Fruit fly (Drosophila melanogaster) whole organism, embryonic: ENCODE results near the gene Tango1.

Source experiments
- Antp ChIP-seq: fragments of 200-800 bp; sonication (Bioruptor generic); optimal IDR thresholded peaks from 3 replicates; lab custom pipeline; 2016; ENCODE audit warnings: missing biosample characterization, missing genetic modification characterization
- Bdp1 ChIP-seq: fragments of 200-800 bp; sonication (Bioruptor generic); optimal IDR thresholded peaks from 3 replicates; lab custom pipeline; 2016; ENCODE audit warnings: missing biosample characterization, missing genetic modification characterization
- CG11456 ChIP-seq: fragments of 200-800 bp; sonication (Bioruptor generic); IDR thresholded peaks from 3 replicates; pipeline ENCODE4 v1.3.6; 2022; ENCODE audit warnings: missing biosample characterization, missing genetic modification characterization
- CG11560 ChIP-seq: fragments of 200-800 bp; sonication (Bioruptor generic); IDR thresholded peaks from 3 replicates; pipeline ENCODE4 v1.3.6; 2022; ENCODE audit warnings: missing biosample characterization, missing genetic modification characterization
- CG11696 ChIP-seq: fragments of 200-800 bp; sonication (Bioruptor generic); IDR thresholded peaks from 2 replicates; pipeline ENCODE4 v1.3.6; 2022; ENCODE audit warnings: missing biosample characterization, missing genetic modification characterization
- CG11723 ChIP-seq: fragments of 200-800 bp; sonication (Bioruptor generic); optimal IDR thresholded peaks from 2 replicates; lab custom pipeline; 2017; ENCODE audit warnings: missing biosample characterization, mild to moderate bottlenecking, missing genetic modification characterization
- CG12219 ChIP-seq: fragments of 200-800 bp; sonication (Bioruptor generic); optimal IDR thresholded peaks from 3 replicates; lab custom pipeline; 2018; ENCODE audit warnings: missing biosample characterization, mild to moderate bottlenecking, missing genetic modification characterization
- CG12391 ChIP-seq: fragments of 200-800 bp; sonication (Bioruptor generic); optimal IDR thresholded peaks from 3 replicates; lab custom pipeline; 2018; ENCODE audit warnings: missing biosample characterization, mild to moderate bottlenecking, missing genetic modification characterization, moderate library complexity
- CG12659 ChIP-seq: fragments of 200-800 bp; sonication (Bioruptor generic); optimal IDR thresholded peaks from 3 replicates; lab custom pipeline; 2017; ENCODE audit warnings: mild to moderate bottlenecking, missing biosample characterization, missing genetic modification reagents, missing genetic modification characterization
- CG12744 ChIP-seq: fragments of 200-800 bp; sonication (Bioruptor generic); optimal IDR thresholded peaks from 2 replicates; lab custom pipeline; 2016; ENCODE audit warnings: missing biosample characterization, missing genetic modification characterization
- CG13123 ChIP-seq: fragments of 200-800 bp; sonication (Bioruptor generic); optimal IDR thresholded peaks from 2 replicates; lab custom pipeline; 2016; ENCODE audit warnings: missing biosample characterization, missing genetic modification characterization
- CG15514 ChIP-seq: fragments of 200-800 bp; sonication (Bioruptor generic); optimal IDR thresholded peaks from 3 replicates; lab custom pipeline; 2017; ENCODE audit warnings: missing biosample characterization, missing genetic modification characterization, mild to moderate bottlenecking, moderate library complexity, missing genetic modification reagents
- CG1602 ChIP-seq: fragments of 200-800 bp; sonication (Bioruptor generic); optimal IDR thresholded peaks from 3 replicates; lab custom pipeline; 2016; ENCODE audit warnings: missing biosample characterization, missing genetic modification characterization
- CG16779 ChIP-seq: fragments of 200-800 bp; sonication (Bioruptor generic); IDR thresholded peaks from 2 replicates; pipeline ENCODE4 v1.3.6; 2022; ENCODE audit warnings: missing biosample characterization, missing genetic modification characterization
- CG2116 ChIP-seq: fragments of 200-800 bp; sonication (Bioruptor generic); optimal IDR thresholded peaks from 3 replicates; lab custom pipeline; 2018; ENCODE audit warnings: missing biosample characterization, mild to moderate bottlenecking, missing genetic modification characterization
- CG2875 ChIP-seq: fragments of 200-800 bp; sonication (Bioruptor generic); optimal IDR thresholded peaks from 2 replicates; lab custom pipeline; 2017; ENCODE audit warnings: missing biosample characterization, mild to moderate bottlenecking, missing genetic modification characterization, missing genetic modification reagents
- CG4360 ChIP-seq: fragments of 200-800 bp; sonication (Bioruptor generic); IDR thresholded peaks from 2 replicates; pipeline ENCODE4 v1.3.6; 2022; ENCODE audit warnings: missing biosample characterization, missing genetic modification characterization
- CG4854 ChIP-seq: fragments of 200-800 bp; sonication (Bioruptor generic); optimal IDR thresholded peaks from 2 replicates; lab custom pipeline; 2016; ENCODE audit warnings: missing biosample characterization, missing genetic modification characterization, inconsistent platforms
- CG7357 ChIP-seq: fragments of 200-800 bp; sonication (Bioruptor generic); IDR thresholded peaks from 3 replicates; pipeline ENCODE4 v1.3.6; 2022; ENCODE audit warnings: missing biosample characterization, missing genetic modification characterization
- Ets65A ChIP-seq: fragments of 200-800 bp; sonication (Bioruptor generic); peaks from one replicate; lab custom pipeline; 2016; ENCODE audit warnings: missing biosample characterization, missing genetic modification characterization
- Hr3 ChIP-seq: fragments of 200-800 bp; sonication (Bioruptor generic); optimal IDR thresholded peaks from 3 replicates; lab custom pipeline; 2016; ENCODE audit warnings: missing biosample characterization, missing genetic modification characterization
- Mes4 ChIP-seq: fragments of 200-800 bp; sonication (Bioruptor generic); optimal IDR thresholded peaks from 2 replicates; lab custom pipeline; 2016; ENCODE audit warnings: missing biosample characterization, missing genetic modification characterization
- Rfx ChIP-seq: fragments of 200-800 bp; sonication (Bioruptor generic); IDR thresholded peaks from 2 replicates; pipeline ENCODE4 v1.3.6; 2022; ENCODE audit warnings: missing biosample characterization, missing genetic modification characterization
- Ssrp ChIP-seq: fragments of 200-800 bp; sonication (Bioruptor generic); optimal IDR thresholded peaks from 2 replicates; lab custom pipeline; 2018; ENCODE audit warnings: missing biosample characterization, mild to moderate bottlenecking, missing genetic modification characterization, moderate library complexity
- Vsx1 ChIP-seq: fragments of 200-800 bp; sonication (Bioruptor generic); optimal IDR thresholded peaks from 2 replicates; lab custom pipeline; 2017; ENCODE audit warnings: missing biosample characterization, mild to moderate bottlenecking, missing genetic modification characterization, missing genetic modification reagents
- ap ChIP-seq: fragments of 200-800 bp; sonication (Bioruptor generic); IDR thresholded peaks from 2 replicates; pipeline ENCODE4 v1.3.6; 2022; ENCODE audit warnings: missing biosample characterization, missing genetic modification characterization
- bowl ChIP-seq: fragments of 200-800 bp; sonication (Bioruptor generic); IDR thresholded peaks from 2 replicates; pipeline ENCODE4 v1.3.6; 2022; ENCODE audit warnings: missing biosample characterization, missing genetic modification characterization
- btn ChIP-seq: fragments of 200-800 bp; sonication (Bioruptor generic); optimal IDR thresholded peaks from 2 replicates; lab custom pipeline; 2016; ENCODE audit warnings: missing biosample characterization, missing genetic modification characterization
- ci ChIP-seq: fragments of 200-800 bp; sonication (Bioruptor generic); IDR thresholded peaks from 3 replicates; pipeline ENCODE4 v1.3.6; 2022; ENCODE audit warnings: missing biosample characterization, missing genetic modification characterization
- dpn ChIP-seq, 2 experiments: fragments of 200-800 bp; sonication (Bioruptor generic); optimal IDR thresholded peaks; 3 replicates each; lab custom pipeline; 2016; ENCODE audit warnings: missing biosample characterization in 2 of 2, missing genetic modification characterization in 2 of 2
- ewg ChIP-seq: fragments of 200-800 bp; sonication (Bioruptor generic); optimal IDR thresholded peaks from 3 replicates; lab custom pipeline; 2017; ENCODE audit warnings: mild to moderate bottlenecking, missing biosample characterization, missing genetic modification reagents, missing genetic modification characterization
- fd64A ChIP-seq: fragments of 200-800 bp; sonication (Bioruptor generic); optimal IDR thresholded peaks from 3 replicates; lab custom pipeline; 2018; ENCODE audit warnings: missing biosample characterization, mild to moderate bottlenecking, missing genetic modification characterization
- gem ChIP-seq: fragments of 200-800 bp; sonication (Bioruptor generic); optimal IDR thresholded peaks from 2 replicates; lab custom pipeline; 2019; ENCODE audit warnings: missing biosample characterization, mild to moderate bottlenecking, missing genetic modification characterization, moderate library complexity
- h ChIP-seq: fragments of >200 bp; optimal IDR thresholded peaks from 2 replicates; lab custom pipeline; 2017
- insv ChIP-seq, 2 experiments: fragments of 200-800 bp; sonication (Bioruptor generic); optimal IDR thresholded peaks; 3 replicates each; lab custom pipeline; 2016 to 2018; ENCODE audit warnings: missing biosample characterization in 2 of 2, missing genetic modification characterization in 2 of 2
- lbe ChIP-seq: fragments of 200-800 bp; sonication (Bioruptor generic); optimal IDR thresholded peaks from 2 replicates; lab custom pipeline; 2016; ENCODE audit warnings: missing biosample characterization, mild to moderate bottlenecking, missing genetic modification characterization
- lilli ChIP-seq: fragments of 200-800 bp; sonication (Bioruptor generic); optimal IDR thresholded peaks from 3 replicates; lab custom pipeline; 2016; ENCODE audit warnings: missing biosample characterization, missing genetic modification characterization
- nerfin-2 ChIP-seq: fragments of 200-800 bp; sonication (Bioruptor generic); IDR thresholded peaks from 2 replicates; pipeline ENCODE4 v1.3.6; 2022; ENCODE audit warnings: missing biosample characterization, missing genetic modification characterization; ENCODE audit not compliant: partially characterized antibody
- pfk ChIP-seq: fragments of 200-800 bp; sonication (Bioruptor generic); optimal IDR thresholded peaks from 2 replicates; lab custom pipeline; 2018; ENCODE audit warnings: missing biosample characterization, mild to moderate bottlenecking, missing genetic modification characterization, moderate library complexity
- prd ChIP-seq, 3 experiments: fragments of >200 bp in 2 of 3; fragments of 200-800 bp in 1 of 3; sonication (Bioruptor generic) in 1 of 3; optimal IDR thresholded peaks in 2 of 3; IDR thresholded peaks in 1 of 3; 2 replicates in 2 of 3; 3 replicates in 1 of 3; pipeline versions ENCODE4 v1.3.6 to Lab custom; 2017 to 2022; ENCODE audit warnings: missing biosample characterization in 1 of 3, missing genetic modification characterization in 1 of 3
- psq ChIP-seq: fragments of 200-800 bp; sonication (Bioruptor generic); optimal IDR thresholded peaks from 2 replicates; lab custom pipeline; 2017; ENCODE audit warnings: missing biosample characterization, missing genetic modification characterization
- pum ChIP-seq: fragments of 200-800 bp; sonication (Bioruptor generic); optimal IDR thresholded peaks from 2 replicates; lab custom pipeline; 2016; ENCODE audit warnings: missing biosample characterization, missing genetic modification characterization
- sc ChIP-seq, 3 experiments: fragments of >200 bp in 2 of 3; fragments of 200-800 bp in 1 of 3; sonication (Bioruptor generic) in 1 of 3; optimal IDR thresholded peaks; 2 replicates in 2 of 3; 3 replicates in 1 of 3; lab custom pipeline; 2017; ENCODE audit warnings: mild to moderate bottlenecking in 1 of 3, missing biosample characterization in 1 of 3, missing genetic modification characterization in 1 of 3, missing genetic modification reagents in 1 of 3
- sens ChIP-seq: fragments of 200-800 bp; sonication (Bioruptor generic); peaks from one replicate; lab custom pipeline; 2016; ENCODE audit warnings: missing biosample characterization, missing genetic modification characterization
- sna ChIP-seq: fragments of 200-800 bp; sonication (Bioruptor generic); IDR thresholded peaks from 2 replicates; pipeline ENCODE4 v1.3.6; 2022; ENCODE audit warnings: missing biosample characterization, missing genetic modification characterization; ENCODE audit not compliant: partially characterized antibody
- sob ChIP-seq: fragments of 200-800 bp; sonication (Bioruptor generic); IDR thresholded peaks from 2 replicates; pipeline ENCODE4 v1.3.6; 2022; ENCODE audit warnings: missing biosample characterization, missing genetic modification characterization
- vfl ChIP-seq: fragments of 200-800 bp; sonication (Bioruptor generic); optimal IDR thresholded peaks from 2 replicates; lab custom pipeline; 2016; ENCODE audit warnings: missing biosample characterization, missing genetic modification characterization
- wdn ChIP-seq: fragments of 200-800 bp; sonication (Bioruptor generic); IDR thresholded peaks from 2 replicates; pipeline ENCODE4 v1.3.6; 2022; ENCODE audit warnings: missing biosample characterization, missing genetic modification characterization

Gene Tango1

DNA sequence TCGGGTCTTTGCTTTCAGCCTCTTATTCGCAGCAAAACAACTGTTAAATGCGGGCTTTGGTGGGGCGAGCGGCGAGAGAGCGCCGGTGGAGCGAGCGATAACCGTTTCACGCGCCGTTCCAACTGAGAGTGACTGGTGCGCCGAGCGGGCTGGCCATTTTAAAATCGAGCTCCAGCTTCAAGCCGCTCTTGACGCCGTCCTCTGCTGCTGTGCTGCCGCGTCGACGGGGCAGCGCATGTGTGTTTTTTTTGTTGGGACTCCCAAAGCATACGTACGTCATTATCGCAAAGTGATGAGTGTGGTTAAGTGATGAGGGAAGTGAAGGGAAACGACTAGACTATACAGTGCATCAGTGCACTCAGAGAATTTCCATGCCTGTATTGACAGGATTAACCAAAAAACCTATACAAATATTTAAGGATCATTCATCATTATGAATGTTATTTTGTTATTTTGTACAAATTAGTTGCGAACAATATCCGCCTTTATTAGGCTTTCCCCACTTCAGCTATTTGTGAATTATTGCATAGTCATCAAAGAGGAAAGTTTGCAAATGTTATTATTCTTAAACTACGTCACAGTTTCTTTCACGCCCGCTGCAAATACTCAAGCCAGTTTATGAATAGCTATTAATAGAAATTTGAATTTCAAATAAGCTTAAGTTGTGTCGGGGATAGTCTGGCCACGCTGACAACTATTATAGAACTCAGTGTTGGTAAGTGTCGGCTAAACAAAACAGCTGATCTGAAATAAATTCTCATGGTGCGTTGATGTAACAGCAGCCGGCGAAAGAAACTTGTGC lies 24.2 kb downstream of the Tango1 start, which contains the start of gene Spn27A (continued):
- TF ChIP-seq vfl (GFP tag; lab: Kevin White, UChicago) (peak; percentile 6), CG11560 (no peak), Vsx1 (GFP tag; lab: Kevin White, UChicago) (no peak), Ets65A (peak; percentile 95), CG11456 (GFP tag; lab: Robert Waterston, UW) (no peak), CG12219 (GFP tag; lab: Kevin White, UChicago) (no peak), Antp (GFP tag; lab: Kevin White, UChicago) (peak; percentile 50), CG12744 (GFP tag; lab: Kevin White, UChicago) (no peak), CG1602 (peak; percentile 46), insv (GFP tag; optimal IDR thresholded peaks at IDR 0.05; lab: Kevin White, UChicago) (peak in 1 of 2 experiments; percentile 32), ci (GFP tag; lab: Robert Waterston, UW) (0 out of 3 replicates have a peak, but pooled peaks have one; percentile 51), lbe (GFP tag; lab: Kevin White, UChicago) (peak; percentile 31), CG11696 (GFP tag; lab: Robert Waterston, UW) (no peak), bowl (GFP tag; lab: Robert Waterston, UW) (no peak), Mes4 (GFP tag; lab: Kevin White, UChicago) (peak; percentile 27), Rfx (peak; percentile 25; the same call in 1 of the 2 replicates), Ssrp (tag; lab: Kevin White, UChicago) (peak; percentile 64), CG7357 (peak; percentile 44; the same call in 1 of the 3 replicates), pum (GFP tag; lab: Kevin White, UChicago) (peak; percentile 41), Hr3 (GFP tag; lab: Kevin White, UChicago) (peak; percentile 38), btn (peak; percentile 1), sc (optimal IDR thresholded peaks at IDR 0.05; lab: Kevin White, UChicago) (no peak), sc (GFP tag; optimal IDR thresholded peaks at IDR 0.05; lab: Kevin White, UChicago) (peak; percentile 49), CG12391 (tag; lab: Kevin White, UChicago) (peak; percentile 72), fd64A (no peak), CG13123 (no peak), CG2875 (GFP tag; lab: Kevin White, UChicago) (peak; percentile 66), CG4854 (peak; percentile 35), CG12659 (GFP tag; lab: Kevin White, UChicago) (peak; percentile 63), prd (optimal IDR thresholded peaks at IDR 0.05; lab: Kevin White, UChicago) (no peak), prd (GFP tag; IDR thresholded peaks at IDR 0.05; lab: Robert Waterston, UW) (peak; percentile 54; the same call in 2 of the 3 replicates), CG2116 (GFP tag; lab: Kevin White, UChicago) (peak; percentile 31), nerfin-2 (GFP tag; lab: Robert Waterston, UW) (no peak), dpn (GFP tag; optimal IDR thresholded peaks at IDR 0.05; lab: Kevin White, UChicago) (peak; percentile 17 to 59), wdn (GFP tag; lab: Robert Waterston, UW) (no peak), CG15514 (peak; percentile 56), CG16779 (GFP tag; lab: Robert Waterston, UW) (no peak), pfk (GFP tag; lab: Kevin White, UChicago) (no peak), ap (GFP tag; lab: Robert Waterston, UW) (peak; percentile 50; the same call in 1 of the 2 replicates), sob (GFP tag; lab: Robert Waterston, UW) (0 out of 2 replicates have a peak, but pooled peaks have one; percentile 35), lilli (GFP tag; lab: Kevin White, UChicago) (peak; percentile 71), sens (GFP tag; lab: Kevin White, UChicago) (peak; percentile 97), CG11723 (peak; percentile 35), CG4360 (peak; percentile 5; the same call in 1 of the 2 replicates), Bdp1 (peak; percentile 27), sna (GFP tag; lab: Robert Waterston, UW) (no peak), psq (GFP tag; lab: Kevin White, UChicago) (no peak), gem (tag; lab: Kevin White, UChicago) (peak; percentile 73), h (lab: Kevin White, UChicago) (no peak), ewg (GFP tag; lab: Kevin White, UChicago) (peak; percentile 33)
